Worm (Caenorhabditis elegans) whole organism, midembryonic: ENCODE results near the gene ctsa-1.1.

Source experiments
- T22C8.4 ChIP-seq: fragments of 200-800 bp; sonication (Bioruptor generic); IDR thresholded peaks from 2 replicates; pipeline ENCODE4 v1.3.6; 2022; ENCODE audit warnings: missing genetic modification characterization, missing compliant biosample characterization
- cog-1 ChIP-seq: sonication (generic microtip); optimal IDR thresholded peaks from 2 replicates; lab custom pipeline; 2016; ENCODE audit warnings: missing genetic modification characterization, missing compliant biosample characterization
- flt-1 ChIP-seq: fragments of 200-800 bp; sonication (Bioruptor generic); IDR thresholded peaks from 2 replicates; pipeline ENCODE4 v1.3.6; 2022; ENCODE audit warnings: missing genetic modification characterization, missing compliant biosample characterization
- klf-2 ChIP-seq: fragments of 200-800 bp; sonication (Bioruptor generic); conservative IDR thresholded peaks from 2 replicates; pipeline ENCODE4 v1.3.6; 2022; ENCODE audit warnings: missing genetic modification reagents, missing genetic modification characterization, missing compliant biosample characterization
- med-1 ChIP-seq: sonication (generic microtip); optimal IDR thresholded peaks from 2 replicates; lab custom pipeline; 2017; ENCODE audit warnings: missing genetic modification characterization, mild to moderate bottlenecking, missing compliant biosample characterization, antibody characterized with exemption, missing genetic modification reagents; ENCODE audit not compliant: insufficient read depth
- ref-1 ChIP-seq: fragments of 200-800 bp; sonication (Bioruptor generic); conservative IDR thresholded peaks from 2 replicates; pipeline ENCODE4 v1.3.6; 2022; ENCODE audit warnings: missing genetic modification reagents, missing genetic modification characterization, missing compliant biosample characterization
- tab-1 ChIP-seq: fragments of 200-800 bp; sonication (Bioruptor generic); IDR thresholded peaks from 2 replicates; pipeline ENCODE4 v1.3.6; 2022; ENCODE audit warnings: missing genetic modification characterization, missing compliant biosample characterization
- ztf-23 ChIP-seq: fragments of 200-800 bp; sonication (Bioruptor generic); IDR thresholded peaks from 2 replicates; pipeline ENCODE4 v1.3.6; 2022; ENCODE audit warnings: missing genetic modification reagents, missing genetic modification characterization, missing compliant biosample characterization
- ztf-29 ChIP-seq: fragments of 200-800 bp; sonication (Bioruptor generic); IDR thresholded peaks from 2 replicates; pipeline ENCODE4 v1.3.6; 2022; ENCODE audit warnings: missing genetic modification reagents, missing genetic modification characterization, missing compliant biosample characterization

ctsa-1.1 gene

ce11 chrII:4753133-4753532 is 15.7 kb downstream of the ctsa-1.1 start, which contains the start of gene C27D9.1:
C27D9.1 (plus strand) TSS chrII:4753413.
- TF ChIP-seq tab-1 (GFP tag; lab: Robert Waterston, UW) (no peak), klf-2 (GFP tag; lab: Robert Waterston, UW) (no peak), ztf-23 (no peak), flt-1 (GFP tag; lab: Robert Waterston, UW) (no peak), med-1 (no peak), ztf-29 (no peak), cog-1 (tag; lab: Kevin White, UChicago) (no peak), ref-1 (GFP tag; lab: Robert Waterston, UW) (no peak), T22C8.4 (GFP tag; lab: Robert Waterston, UW) (no peak)

- no peak for TF ChIP-seq tab-1 (GFP tag; lab: Robert Waterston, UW)
- TF ChIP-seq flt-1 (GFP tag; lab: Robert Waterston, UW): no peak
- TF ChIP-seq cog-1 (tag; lab: Kevin White, UChicago): no peak
- no peak for TF ChIP-seq T22C8.4 (GFP tag; lab: Robert Waterston, UW)
These were observed 18.2 kb downstream of the ctsa-1.1 start for ce11 chrII:4755654-4756053.

ce11 chrII:4756751-4757150 is 19.3 kb downstream of the ctsa-1.1 start, which contains the start of gene C27D9.2:
C27D9.2 (minus strand) TSS chrII:4756851.
- TF ChIP-seq ref-1 (GFP tag; lab: Robert Waterston, UW): no peak
- no peak for TF ChIP-seq med-1
- TF ChIP-seq ztf-23: no peak
- no peak for TF ChIP-seq klf-2 (GFP tag; lab: Robert Waterston, UW)
- TF ChIP-seq flt-1 (GFP tag; lab: Robert Waterston, UW): no peak
- TF ChIP-seq T22C8.4 (GFP tag; lab: Robert Waterston, UW): no peak
- no peak for TF ChIP-seq tab-1 (GFP tag; lab: Robert Waterston, UW)
- TF ChIP-seq ztf-29: no peak
- no peak for TF ChIP-seq cog-1 (tag; lab: Kevin White, UChicago)

- TF ChIP-seq tab-1 (GFP tag; lab: Robert Waterston, UW) (no peak), cog-1 (tag; lab: Kevin White, UChicago) (no peak), klf-2 (GFP tag; lab: Robert Waterston, UW) (no peak), ref-1 (GFP tag; lab: Robert Waterston, UW) (no peak), ztf-23 (no peak), T22C8.4 (GFP tag; lab: Robert Waterston, UW) (no peak), flt-1 (GFP tag; lab: Robert Waterston, UW) (no peak)
These were observed 21.0 kb downstream of the ctsa-1.1 start, which contains the start of gene F26G1.3 for ce11 chrII:4758462-4758861. F26G1.3 (plus strand) TSS chrII:4758762.

- TF ChIP-seq flt-1 (GFP tag; lab: Robert Waterston, UW) (no peak), ztf-29 (no peak), ztf-23 (no peak), med-1 (no peak), T22C8.4 (GFP tag; lab: Robert Waterston, UW) (no peak), klf-2 (GFP tag; lab: Robert Waterston, UW) (no peak), tab-1 (GFP tag; lab: Robert Waterston, UW) (no peak), ref-1 (GFP tag; lab: Robert Waterston, UW) (no peak), cog-1 (tag; lab: Kevin White, UChicago) (no peak)
These were observed 22.4 kb downstream of the ctsa-1.1 start for ce11 chrII:4759835-4760234.

- TF ChIP-seq ref-1 (GFP tag; lab: Robert Waterston, UW) (no peak), ztf-29 (no peak), med-1 (no peak), T22C8.4 (GFP tag; lab: Robert Waterston, UW) (no peak), ztf-23 (no peak), tab-1 (GFP tag; lab: Robert Waterston, UW) (no peak), cog-1 (tag; lab: Kevin White, UChicago) (no peak), klf-2 (GFP tag; lab: Robert Waterston, UW) (no peak), flt-1 (GFP tag; lab: Robert Waterston, UW) (no peak)
These were observed 23.6 kb downstream of the ctsa-1.1 start for ce11 chrII:4761020-4761419.

- TF ChIP-seq klf-2 (GFP tag; lab: Robert Waterston, UW): no peak
- TF ChIP-seq ztf-29: no peak
- no peak for TF ChIP-seq cog-1 (tag; lab: Kevin White, UChicago)
- TF ChIP-seq med-1: no peak
- TF ChIP-seq ref-1 (GFP tag; lab: Robert Waterston, UW): no peak
- TF ChIP-seq flt-1 (GFP tag; lab: Robert Waterston, UW): no peak
These were observed 25.3 kb downstream of the ctsa-1.1 start, which contains the start of gene F26G1.2 for ce11 chrII:4762574-4763285. F26G1.2 (plus strand) TSS chrII:4763081.

ce11 chrII:4766284-4766683 is 28.8 kb downstream of the ctsa-1.1 start, which contains the start of gene ttm-2:
ttm-2 (minus strand) TSS chrII:4766384.
- TF ChIP-seq flt-1 (GFP tag; lab: Robert Waterston, UW): no peak
- no peak for TF ChIP-seq med-1
- no peak for TF ChIP-seq cog-1 (tag; lab: Kevin White, UChicago)
- TF ChIP-seq ztf-23: no peak
- no peak for TF ChIP-seq klf-2 (GFP tag; lab: Robert Waterston, UW)
- no peak for TF ChIP-seq tab-1 (GFP tag; lab: Robert Waterston, UW)
- no peak for TF ChIP-seq ztf-29
- no peak for TF ChIP-seq T22C8.4 (GFP tag; lab: Robert Waterston, UW)
- no peak for TF ChIP-seq ref-1 (GFP tag; lab: Robert Waterston, UW)

- TF ChIP-seq flt-1 (GFP tag; lab: Robert Waterston, UW) (no peak), cog-1 (tag; lab: Kevin White, UChicago) (no peak), ztf-23 (no peak), klf-2 (GFP tag; lab: Robert Waterston, UW) (no peak), tab-1 (GFP tag; lab: Robert Waterston, UW) (no peak), ztf-29 (no peak), med-1 (no peak), ref-1 (GFP tag; lab: Robert Waterston, UW) (no peak), T22C8.4 (GFP tag; lab: Robert Waterston, UW) (no peak)
These were observed 30.2 kb downstream of the ctsa-1.1 start for ce11 chrII:4767612-4768011.
